Worm (Caenorhabditis elegans): ENCODE results near the gene T05A8.2.

- TF ChIP-seq egl-27 (tag; optimal IDR thresholded peaks at IDR 0.05) (no peak), ZK546.5 (tag; optimal IDR thresholded peaks at IDR 0.05) (no peak), snpc-4 (tag; optimal IDR thresholded peaks at IDR 0.05) (no peak), lin-13 (GFP tag; optimal IDR thresholded peaks at IDR 0.05) (no peak), zag-1 (tag; optimal IDR thresholded peaks at IDR 0.05) (no peak)
These were observed 26.6 kb downstream of the T05A8.2 start, which contains the start of gene ceh-87 for ce11 chrII:2684208-2684607.
